Worm (Caenorhabditis elegans) whole organism, early embryonic: ENCODE measurements around the gene F58F12.12.

Source experiments
- F13C5.2 ChIP-seq: sonication (generic microtip); optimal IDR thresholded peaks from 2 replicates; lab custom pipeline; 2017; ENCODE audit warnings: mild to moderate bottlenecking, missing genetic modification characterization, inconsistent platforms, missing compliant biosample characterization
- ama-1 ChIP-seq: fragments of 150-350 bp; optimal IDR thresholded peaks from 2 replicates; lab custom pipeline; 2014
- ceh-13 ChIP-seq: fragments of 200-800 bp; sonication (Bioruptor generic); optimal IDR thresholded peaks from 2 replicates; lab custom pipeline; 2018; ENCODE audit warnings: mild to moderate bottlenecking, missing genetic modification characterization, missing compliant biosample characterization
- ets-7 ChIP-seq: sonication (generic microtip); optimal IDR thresholded peaks from 2 replicates; lab custom pipeline; 2016; ENCODE audit warnings: missing genotype, missing genetic modification characterization, missing compliant biosample characterization
- flt-1 ChIP-seq: fragments of 200-800 bp; sonication (Bioruptor generic); IDR thresholded peaks from 2 replicates; pipeline ENCODE4 v1.3.6; 2022; ENCODE audit warnings: missing genetic modification characterization, missing compliant biosample characterization
- hmg-4 ChIP-seq: fragments of 200-800 bp; sonication (Bioruptor generic); optimal IDR thresholded peaks from 2 replicates; lab custom pipeline; 2018; ENCODE audit warnings: mild to moderate bottlenecking, missing genetic modification characterization, missing compliant biosample characterization
- pes-1 ChIP-seq: fragments of 200-800 bp; sonication (Bioruptor generic); IDR thresholded peaks from 2 replicates; pipeline ENCODE4 v1.3.6; 2022; ENCODE audit warnings: missing genetic modification reagents, missing genetic modification characterization, missing compliant biosample characterization

DNA sequence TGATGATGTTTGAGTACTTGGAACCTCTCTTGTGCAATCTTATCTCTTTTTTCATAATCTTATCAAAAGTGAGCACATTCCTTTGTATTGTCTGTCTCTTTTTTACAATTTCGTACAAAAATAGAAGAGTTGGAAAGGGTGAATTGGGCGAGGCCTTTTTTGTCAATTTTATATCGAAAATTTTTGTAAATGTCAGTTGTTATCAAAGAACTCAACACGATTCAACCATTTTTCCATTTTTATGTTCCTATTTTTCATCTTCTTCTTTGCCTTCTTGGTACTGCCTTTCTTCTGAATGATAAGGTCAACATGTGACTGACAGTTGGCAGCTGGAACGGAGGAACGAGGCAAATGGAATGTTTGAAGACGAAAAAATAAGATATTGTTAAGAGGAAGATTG lies 32.8 kb downstream of the F58F12.12 start:
- no peak for TF ChIP-seq ama-1 (lab: Kevin White, UChicago)
- no peak for TF ChIP-seq flt-1
- TF ChIP-seq ceh-13 (GFP tag; lab: Kevin White, UChicago), result no peak
- no peak for TF ChIP-seq pes-1 (GFP tag; lab: Robert Waterston, UW)
- TF ChIP-seq F13C5.2 (tag; lab: Kevin White, UChicago), result no peak
- no peak for TF ChIP-seq ets-7 (tag; lab: Kevin White, UChicago)
- TF ChIP-seq hmg-4, result no peak
